Fruit fly (Drosophila melanogaster) whole organism, prepupa: ENCODE results near the gene dUTPase.

Experiments
- CG10631 ChIP-seq: fragments of 200-800 bp; sonication (Bioruptor generic); optimal IDR thresholded peaks from 2 replicates; lab custom pipeline; 2016; ENCODE audit warnings: missing biosample characterization, missing genetic modification characterization
- CG10669 ChIP-seq: fragments of 200-800 bp; sonication (Bioruptor generic); optimal IDR thresholded peaks from 3 replicates; lab custom pipeline; 2018; ENCODE audit warnings: missing biosample characterization, mild to moderate bottlenecking, missing genetic modification characterization, moderate library complexity
- CG11762 ChIP-seq: fragments of 200-800 bp; sonication (Bioruptor generic); optimal IDR thresholded peaks from 3 replicates; lab custom pipeline; 2016; ENCODE audit warnings: missing biosample characterization, missing genetic modification characterization; ENCODE audit not compliant: insufficient read depth
- CG11902 ChIP-seq: fragments of 200-800 bp; sonication (Bioruptor generic); optimal IDR thresholded peaks from 3 replicates; lab custom pipeline; 2016; ENCODE audit warnings: missing biosample characterization, missing genetic modification characterization
- CG15336 ChIP-seq: fragments of 200-800 bp; sonication (Bioruptor generic); IDR thresholded peaks from 2 replicates; pipeline ENCODE4 v1.3.6; 2022; ENCODE audit warnings: missing biosample characterization, missing genetic modification characterization
- CG1621 ChIP-seq: fragments of 200-800 bp; sonication (Bioruptor generic); optimal IDR thresholded peaks from 3 replicates; lab custom pipeline; 2018; ENCODE audit warnings: missing biosample characterization, mild to moderate bottlenecking, missing genetic modification characterization
- CG3032 ChIP-seq: fragments of 200-800 bp; optimal IDR thresholded peaks from 2 replicates; lab custom pipeline; 2019; ENCODE audit warnings: missing biosample characterization, mild to moderate bottlenecking, missing genetic modification characterization, moderate library complexity
- CG31627 ChIP-seq: fragments of 200-800 bp; sonication (Bioruptor generic); optimal IDR thresholded peaks from 3 replicates; lab custom pipeline; 2016; ENCODE audit warnings: missing biosample characterization, missing genetic modification characterization
- CG32006 ChIP-seq: fragments of 200-800 bp; sonication (Bioruptor generic); optimal IDR thresholded peaks from 3 replicates; lab custom pipeline; 2017; ENCODE audit warnings: missing biosample characterization, mild to moderate bottlenecking, missing genetic modification characterization
- CG34406 ChIP-seq: fragments of 200-800 bp; sonication (Bioruptor generic); optimal IDR thresholded peaks from 3 replicates; lab custom pipeline; 2016; ENCODE audit warnings: missing biosample characterization, missing genetic modification characterization
- CG3919 ChIP-seq: fragments of 200-800 bp; sonication (Bioruptor generic); optimal IDR thresholded peaks from 3 replicates; lab custom pipeline; 2016; ENCODE audit warnings: missing biosample characterization, missing genetic modification characterization
- CG6163 ChIP-seq: fragments of 200-800 bp; sonication (Bioruptor generic); IDR thresholded peaks from 3 replicates; pipeline ENCODE4 v1.3.6; 2022; ENCODE audit warnings: missing biosample characterization, missing genetic modification characterization
- CG6276 ChIP-seq: fragments of 200-800 bp; sonication (Bioruptor generic); optimal IDR thresholded peaks from 2 replicates; lab custom pipeline; 2017; ENCODE audit warnings: missing biosample characterization, mild to moderate bottlenecking, missing genetic modification characterization
- CG6792 ChIP-seq: fragments of 200-800 bp; sonication (Bioruptor generic); optimal IDR thresholded peaks from 3 replicates; lab custom pipeline; 2016; ENCODE audit warnings: missing biosample characterization, missing genetic modification characterization
- CG6808 ChIP-seq: fragments of 200-800 bp; sonication (Bioruptor generic); optimal IDR thresholded peaks from 3 replicates; lab custom pipeline; 2017; ENCODE audit warnings: missing biosample characterization, missing genetic modification characterization, mild to moderate bottlenecking, moderate library complexity, missing genetic modification reagents
- CG6854 ChIP-seq: fragments of 200-800 bp; sonication (Bioruptor generic); optimal IDR thresholded peaks from 2 replicates; lab custom pipeline; 2017; ENCODE audit warnings: missing biosample characterization, mild to moderate bottlenecking, missing genetic modification characterization
- CG8119 ChIP-seq: fragments of 200-800 bp; sonication (Bioruptor generic); IDR thresholded peaks from 3 replicates; pipeline ENCODE4 v1.3.6; 2022; ENCODE audit warnings: missing biosample characterization, missing genetic modification characterization
- CG8319 ChIP-seq: fragments of 200-800 bp; sonication (Bioruptor generic); optimal IDR thresholded peaks from 3 replicates; lab custom pipeline; 2016; ENCODE audit warnings: missing biosample characterization, missing genetic modification characterization
- CG9139 ChIP-seq: fragments of 200-800 bp; sonication (Bioruptor generic); optimal IDR thresholded peaks from 3 replicates; lab custom pipeline; 2017; ENCODE audit warnings: missing biosample characterization, mild to moderate bottlenecking, missing genetic modification characterization
- Eip75B ChIP-seq: fragments of 200-800 bp; sonication (Bioruptor generic); optimal IDR thresholded peaks from 3 replicates; lab custom pipeline; 2016; ENCODE audit warnings: missing biosample characterization, missing genetic modification characterization
- Eip78C ChIP-seq: fragments of 200-800 bp; sonication (Bioruptor generic); peaks from one replicate; lab custom pipeline; 2016; ENCODE audit warnings: missing biosample characterization, missing genetic modification characterization
- Eip93F ChIP-seq: fragments of 200-800 bp; sonication (Bioruptor generic); optimal IDR thresholded peaks from 2 replicates; lab custom pipeline; 2016; ENCODE audit warnings: missing biosample characterization, mild to moderate bottlenecking, missing genetic modification characterization
- Ets96B ChIP-seq: fragments of 200-800 bp; optimal IDR thresholded peaks from 2 replicates; lab custom pipeline; 2019; ENCODE audit warnings: missing biosample characterization, mild to moderate bottlenecking, missing genetic modification characterization, moderate library complexity
- Hr39 ChIP-seq: fragments of 200-800 bp; sonication (Bioruptor generic); optimal IDR thresholded peaks from 2 replicates; lab custom pipeline; 2016; ENCODE audit warnings: missing biosample characterization, missing genetic modification characterization
- Lpt ChIP-seq: fragments of 200-800 bp; sonication (Bioruptor generic); optimal IDR thresholded peaks from 3 replicates; lab custom pipeline; 2016; ENCODE audit warnings: missing biosample characterization, missing genetic modification characterization
- Met ChIP-seq: fragments of 200-800 bp; sonication (Bioruptor generic); optimal IDR thresholded peaks from 3 replicates; lab custom pipeline; 2016; ENCODE audit warnings: missing biosample characterization, missing genetic modification characterization
- OdsH ChIP-seq: fragments of 200-800 bp; sonication (Bioruptor generic); optimal IDR thresholded peaks from 3 replicates; lab custom pipeline; 2016; ENCODE audit warnings: missing biosample characterization, missing genetic modification characterization
- Smox ChIP-seq: fragments of 200-800 bp; sonication (Bioruptor generic); optimal IDR thresholded peaks from 3 replicates; lab custom pipeline; 2016; ENCODE audit warnings: missing biosample characterization, missing genetic modification characterization
- Sox102F ChIP-seq: fragments of 200-800 bp; sonication (Bioruptor generic); optimal IDR thresholded peaks from 2 replicates; lab custom pipeline; 2016; ENCODE audit warnings: missing biosample characterization, mild to moderate bottlenecking, missing genetic modification characterization
- Sox14 ChIP-seq: fragments of 200-800 bp; sonication (Bioruptor generic); optimal IDR thresholded peaks from 3 replicates; lab custom pipeline; 2016; ENCODE audit warnings: missing biosample characterization, missing genetic modification characterization
- Sox15 ChIP-seq: fragments of 200-800 bp; sonication (Bioruptor generic); optimal IDR thresholded peaks from 3 replicates; lab custom pipeline; 2016; ENCODE audit warnings: missing biosample characterization, missing genetic modification characterization
- achi ChIP-seq: fragments of 200-800 bp; sonication (Bioruptor generic); optimal IDR thresholded peaks from 3 replicates; lab custom pipeline; 2016; ENCODE audit warnings: missing biosample characterization, missing genetic modification characterization
- acj6 ChIP-seq: fragments of 200-800 bp; sonication (Bioruptor generic); optimal IDR thresholded peaks from 3 replicates; lab custom pipeline; 2016; ENCODE audit warnings: missing biosample characterization, missing genetic modification characterization
- cyc ChIP-seq: fragments of 200-800 bp; sonication (Bioruptor generic); optimal IDR thresholded peaks from 3 replicates; lab custom pipeline; 2016; ENCODE audit warnings: missing biosample characterization, missing genetic modification characterization
- dac ChIP-seq: fragments of 200-800 bp; sonication (Bioruptor generic); optimal IDR thresholded peaks from 2 replicates; lab custom pipeline; 2017; ENCODE audit warnings: missing biosample characterization, mild to moderate bottlenecking, missing genetic modification characterization
- dsx ChIP-seq: fragments of 200-800 bp; optimal IDR thresholded peaks from 3 replicates; lab custom pipeline; 2019; ENCODE audit warnings: missing biosample characterization, mild to moderate bottlenecking, missing genetic modification characterization, moderate library complexity; ENCODE audit not compliant: poor library complexity, severe bottlenecking
- eg ChIP-seq: fragments of 200-800 bp; sonication (Bioruptor generic); IDR thresholded peaks from 3 replicates; pipeline ENCODE4 v1.3.6; 2022; ENCODE audit warnings: missing biosample characterization, missing genetic modification characterization
- esn ChIP-seq: fragments of 200-800 bp; sonication (Bioruptor generic); optimal IDR thresholded peaks from 2 replicates; lab custom pipeline; 2016; ENCODE audit warnings: missing biosample characterization, mild to moderate bottlenecking, missing genetic modification characterization, moderate library complexity
- fd59A ChIP-seq: fragments of 200-800 bp; sonication (Bioruptor generic); optimal IDR thresholded peaks from 2 replicates; lab custom pipeline; 2017; ENCODE audit warnings: missing biosample characterization, mild to moderate bottlenecking, missing genetic modification characterization, missing genetic modification reagents
- lz ChIP-seq: fragments of 200-800 bp; sonication (Bioruptor generic); optimal IDR thresholded peaks from 3 replicates; lab custom pipeline; 2016; ENCODE audit warnings: missing biosample characterization, missing genetic modification characterization
- spab ChIP-seq: fragments of 200-800 bp; sonication (Bioruptor generic); optimal IDR thresholded peaks from 2 replicates; lab custom pipeline; 2017; ENCODE audit warnings: missing biosample characterization, mild to moderate bottlenecking, missing genetic modification characterization, missing genetic modification reagents
- ss ChIP-seq, 2 experiments: fragments of 200-800 bp; sonication (Bioruptor generic); optimal IDR thresholded peaks; 2 replicates in 1 of 2; 3 replicates in 1 of 2; lab custom pipeline; 2017 to 2018; ENCODE audit warnings: mild to moderate bottlenecking in 2 of 2, missing biosample characterization in 2 of 2, missing genetic modification characterization in 2 of 2, moderate library complexity in 1 of 2
- topi ChIP-seq: fragments of 200-800 bp; sonication (Bioruptor generic); optimal IDR thresholded peaks from 3 replicates; lab custom pipeline; 2016; ENCODE audit warnings: missing biosample characterization, missing genetic modification characterization

The dUTPase gene

dm6 chr2L:11010999-11011398 is at the start of gene dUTPase, which contains the start of gene Art8:
dUTPase (plus strand) TSS chr2L:11011312.
Art8 (minus strand) TSS chr2L:11011086.
- TF ChIP-seq CG34406: peak; percentile 40
- TF ChIP-seq CG6163 (GFP tag; lab: Robert Waterston, UW): 0 out of 3 replicates have a peak, but pooled peaks have one; percentile 19
- peak; percentile 63 for TF ChIP-seq CG3032 (tag; lab: Kevin White, UChicago)
- TF ChIP-seq CG6854 (GFP tag; lab: Kevin White, UChicago): no peak
- TF ChIP-seq lz (GFP tag; lab: Kevin White, UChicago): peak; percentile 58
- peak; percentile 19 for TF ChIP-seq CG8319
- peak; percentile 46 for TF ChIP-seq topi (GFP tag; lab: Kevin White, UChicago)
- peak; percentile 70 for TF ChIP-seq CG10631 (GFP tag; lab: Kevin White, UChicago)
- TF ChIP-seq CG6808: no peak
- TF ChIP-seq dac (GFP tag; lab: Kevin White, UChicago): no peak
- TF ChIP-seq achi: peak; percentile 60
- peak; percentile 39 for TF ChIP-seq CG11762 (GFP tag; lab: Kevin White, UChicago)
- no peak for TF ChIP-seq CG32006
- TF ChIP-seq Sox14: peak; percentile 31
- no peak for TF ChIP-seq Sox102F (GFP tag; lab: Kevin White, UChicago)
- TF ChIP-seq CG10669: peak; percentile 38
- peak; percentile 52 for TF ChIP-seq dsx (GFP tag; lab: Kevin White, UChicago)
- 0 out of 3 replicates have a peak, but pooled peaks have one; percentile 29 for TF ChIP-seq CG8119
- TF ChIP-seq fd59A (GFP tag; lab: Kevin White, UChicago): no peak
- no peak for TF ChIP-seq Hr39
- peak; percentile 60 for TF ChIP-seq cyc (GFP tag; lab: Kevin White, UChicago)
- no peak for TF ChIP-seq Eip75B (GFP tag; lab: Kevin White, UChicago)
- peak; percentile 73 for TF ChIP-seq esn
- peak; percentile 51 for TF ChIP-seq CG6792 (GFP tag; lab: Kevin White, UChicago)
- TF ChIP-seq CG9139 (GFP tag; lab: Kevin White, UChicago): no peak
- peak; percentile 40; the same call in 1 of the 3 replicates for TF ChIP-seq eg (GFP tag; lab: Robert Waterston, UW)
- no peak for TF ChIP-seq Smox (GFP tag; lab: Kevin White, UChicago)
- peak; percentile 53 for TF ChIP-seq Eip93F
- TF ChIP-seq CG6276 (GFP tag; lab: Kevin White, UChicago): no peak
- peak; percentile 65 for TF ChIP-seq OdsH
- TF ChIP-seq acj6 (GFP tag; lab: Kevin White, UChicago): peak; percentile 58
- peak; percentile 19 for TF ChIP-seq CG11902 (GFP tag; lab: Kevin White, UChicago)
- TF ChIP-seq Ets96B (tag; lab: Kevin White, UChicago): peak; percentile 56
- peak; percentile 66 for TF ChIP-seq Met
- TF ChIP-seq Sox15 (GFP tag; lab: Kevin White, UChicago): peak; percentile 35
- TF ChIP-seq ss (GFP tag; optimal IDR thresholded peaks at IDR 0.05; lab: Kevin White, UChicago): no peak
- peak; percentile 62 for TF ChIP-seq CG3919 (GFP tag; lab: Kevin White, UChicago)
- TF ChIP-seq CG1621 (tag; lab: Kevin White, UChicago): peak; percentile 13
- TF ChIP-seq Lpt (GFP tag; lab: Kevin White, UChicago): peak; percentile 12
- TF ChIP-seq Eip78C (GFP tag; lab: Kevin White, UChicago): peak; percentile 85
- TF ChIP-seq CG15336 (GFP tag; lab: Robert Waterston, UW): 0 out of 2 replicates have a peak, but pooled peaks have one; percentile 32
- no peak for TF ChIP-seq spab
- TF ChIP-seq CG31627 (GFP tag; lab: Kevin White, UChicago): peak; percentile 44
